Worm (Caenorhabditis elegans): ENCODE data around the gene Y57G11C.52.
A peak's percentile ranks its signal among the peaks of the same experiment; 100 is the strongest.

DNA sequence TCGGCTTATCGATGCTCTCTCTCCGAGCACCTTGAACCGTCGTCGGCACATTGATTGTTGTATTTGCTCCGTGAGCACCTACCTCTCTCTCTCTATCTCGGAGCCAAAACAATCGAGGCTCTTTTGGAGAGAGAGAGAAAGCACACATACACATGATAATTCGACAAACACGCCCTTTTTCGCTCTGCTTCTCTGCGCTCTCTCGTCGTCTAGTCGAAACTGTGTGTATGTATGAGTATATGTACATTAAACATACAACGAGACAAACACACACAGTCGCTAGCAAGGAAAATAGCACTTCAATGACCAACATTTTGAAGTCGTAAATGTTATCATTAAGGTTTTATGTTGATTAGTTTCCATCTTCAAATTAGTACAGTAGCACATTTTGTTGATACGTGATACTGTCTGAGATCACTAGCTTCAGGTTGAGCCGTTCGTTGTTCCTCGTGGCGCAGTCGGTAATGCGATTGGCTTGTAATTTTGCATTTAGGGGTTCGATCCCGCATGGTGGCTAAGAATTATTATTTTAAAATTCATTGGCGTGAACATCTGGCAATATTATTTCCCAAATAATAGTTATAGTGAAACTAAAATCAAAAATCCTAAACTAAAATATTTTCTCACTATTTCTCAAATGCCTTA is 21.2 kb downstream of the Y57G11C.52 start:
- TF ChIP-seq ztf-3 (GFP tag; optimal IDR thresholded peaks at IDR 0.05) (no peak), nhr-90 (tag; optimal IDR thresholded peaks at IDR 0.05) (peak; percentile 9), ama-1 (optimal IDR thresholded peaks at IDR 0.05) (no peak), ama-1 (GFP tag; optimal IDR thresholded peaks at IDR 0.05) (no peak), unc-62 (GFP tag; optimal IDR thresholded peaks at IDR 0.05) (no peak), bed-2 (GFP tag; IDR thresholded peaks at IDR 0.05) (no peak), snpc-1.3 (tag; optimal IDR thresholded peaks at IDR 0.05; ENCODE audit: insufficient read depth) (peak; percentile 88), ztf-26 (tag; optimal IDR thresholded peaks at IDR 0.05) (no peak), F49E8.2 (tag; optimal IDR thresholded peaks at IDR 0.05; ENCODE audit: insufficient read depth) (peak; percentile 7), lin-26 (GFP tag; IDR thresholded peaks at IDR 0.05) (no peak), ztf-6 (GFP tag; IDR thresholded peaks at IDR 0.05) (no peak), C06A6.2 (GFP tag; conservative IDR thresholded peaks at IDR 0.05) (no peak), ztf-22 (GFP tag; optimal IDR thresholded peaks at IDR 0.05) (no peak), T26A5.8 (tag; optimal IDR thresholded peaks at IDR 0.05) (no peak)

Data from whole organism, young adult.